Worm (Caenorhabditis elegans) whole organism, L4/young adult: ENCODE results near the gene C08B6.18.

ENCODE experiments used
- W03F9.2 ChIP-seq: fragments of 150-350 bp; optimal IDR thresholded peaks from 2 replicates; lab custom pipeline; 2014; ENCODE audit warnings: missing biosample characterization, missing genetic modification characterization
- dao-5 ChIP-seq: sonication (generic microtip); optimal IDR thresholded peaks from 2 replicates; lab custom pipeline; 2016; ENCODE audit warnings: missing genotype, missing genetic modification characterization, moderate library complexity, missing compliant biosample characterization
- him-1 ChIP-seq: sonication (generic microtip); optimal IDR thresholded peaks from 2 replicates; lab custom pipeline; 2016; ENCODE audit warnings: missing genotype, missing genetic modification reagents, missing genetic modification characterization, missing compliant biosample characterization

C08B6.18 gene

DNA sequence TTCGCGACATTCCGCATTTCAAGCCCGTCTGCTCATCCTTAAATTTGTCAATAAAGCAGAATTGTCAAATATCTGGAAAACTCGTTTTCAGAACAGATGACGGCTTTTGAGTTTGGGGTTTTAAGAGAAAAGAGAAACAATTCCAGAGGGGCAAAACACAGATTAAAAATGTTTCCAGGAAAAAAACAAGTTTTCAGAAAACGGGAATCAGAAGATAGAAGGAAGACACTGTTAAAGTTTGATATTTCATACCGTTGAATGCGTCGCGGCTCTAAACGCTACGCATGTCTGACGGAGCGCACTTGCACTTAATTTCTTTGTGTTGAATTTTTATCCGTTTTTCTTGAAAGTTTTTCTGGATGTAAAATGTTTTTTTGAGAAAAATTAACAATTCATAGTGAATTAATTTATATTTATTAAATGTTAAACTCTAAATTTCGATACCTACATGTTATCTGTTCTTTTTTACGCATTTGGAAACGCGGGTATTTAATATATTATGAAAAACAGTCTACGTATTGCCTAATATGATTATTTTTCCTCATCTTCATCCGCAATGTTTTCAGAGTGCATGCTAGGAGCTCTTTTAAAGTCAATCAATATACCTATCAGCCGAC is at the start of gene C08B6.18, which contains the start of the genes wdr-20 and C08B6.8:
C08B6.18 (minus strand) TSS at position 51 of the 617 bp plus-strand sequence.
wdr-20 (minus strand) TSS at position 82 of the 617 bp plus-strand sequence.
C08B6.8 (plus strand) TSS at position 567 of the 617 bp plus-strand sequence.
- no peak for TF ChIP-seq W03F9.2 (tag; lab: Kevin White, UChicago)
- TF ChIP-seq him-1: no peak

DNA sequence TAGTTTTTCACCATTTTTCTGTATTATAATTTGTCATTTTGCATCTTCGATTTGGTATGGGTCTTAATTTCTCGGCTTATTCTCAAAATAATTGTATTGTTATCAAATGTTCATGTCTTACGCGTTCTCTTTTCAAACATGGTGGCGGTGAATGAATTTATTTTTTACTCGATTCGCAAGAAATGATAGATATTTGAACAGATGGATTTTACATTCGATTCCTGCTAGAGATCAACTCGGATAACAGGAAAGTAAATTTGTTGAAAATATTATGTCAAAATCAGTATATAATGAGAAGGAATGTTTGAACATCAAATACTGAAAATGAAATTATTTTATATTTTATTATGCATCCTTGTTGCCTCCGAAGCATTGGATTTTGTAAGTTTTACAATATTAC is 49.1 kb upstream of the C08B6.18 start, which contains the start of gene ZK856.4:
ZK856.4 (plus strand) TSS at position 301 of the 400 bp plus-strand sequence.
- TF ChIP-seq him-1: no peak
- no peak for TF ChIP-seq W03F9.2 (tag; lab: Kevin White, UChicago)
- no peak for TF ChIP-seq dao-5 (tag; lab: Kevin White, UChicago)

DNA sequence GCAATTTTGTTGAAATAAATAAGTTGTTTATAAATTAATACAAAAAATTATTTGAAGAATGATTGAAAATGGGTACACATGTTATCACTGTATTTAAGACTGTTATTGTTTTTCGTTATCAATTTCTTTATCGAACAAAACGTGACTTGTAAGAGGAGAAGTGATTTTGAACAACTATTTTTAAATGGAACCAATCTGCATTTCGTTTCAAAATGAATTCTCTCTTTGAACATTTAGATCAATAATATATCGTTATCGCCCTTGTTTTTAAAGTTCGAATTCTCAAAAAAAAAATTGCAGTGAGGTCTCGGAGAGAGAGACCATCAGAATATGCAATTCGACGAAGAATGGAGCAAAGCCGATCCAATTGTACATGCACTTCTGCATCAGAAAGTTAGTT is 45.3 kb upstream of the C08B6.18 start, which contains the start of gene cul-5:
cul-5 (plus strand) TSS at position 301 of the 400 bp plus-strand sequence.
- no peak for TF ChIP-seq dao-5 (tag; lab: Kevin White, UChicago)
- no peak for TF ChIP-seq W03F9.2 (tag; lab: Kevin White, UChicago)
- no peak for TF ChIP-seq him-1

DNA sequence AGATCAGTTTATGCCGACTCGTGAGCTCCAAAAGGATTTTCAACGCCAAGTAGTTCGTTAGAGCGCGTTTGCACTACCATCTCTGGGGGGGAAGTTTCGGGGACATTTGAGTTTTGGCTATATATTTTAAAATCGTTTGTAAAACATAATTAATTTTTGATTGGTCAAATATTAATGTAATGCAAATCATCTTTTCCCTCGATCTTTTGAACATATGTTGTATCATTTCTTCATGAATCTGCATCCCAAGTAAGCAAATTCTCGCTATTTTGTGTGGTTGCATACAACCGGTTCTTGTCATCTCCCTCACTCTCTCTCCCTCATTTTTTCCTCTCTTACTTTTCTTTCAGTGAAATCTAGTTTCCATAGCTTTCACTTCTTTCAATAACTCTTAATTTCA is 44.2 kb upstream of the C08B6.18 start:
- TF ChIP-seq W03F9.2 (tag; lab: Kevin White, UChicago) (peak; percentile 55), him-1 (peak; percentile 40), dao-5 (tag; lab: Kevin White, UChicago) (no peak)

DNA sequence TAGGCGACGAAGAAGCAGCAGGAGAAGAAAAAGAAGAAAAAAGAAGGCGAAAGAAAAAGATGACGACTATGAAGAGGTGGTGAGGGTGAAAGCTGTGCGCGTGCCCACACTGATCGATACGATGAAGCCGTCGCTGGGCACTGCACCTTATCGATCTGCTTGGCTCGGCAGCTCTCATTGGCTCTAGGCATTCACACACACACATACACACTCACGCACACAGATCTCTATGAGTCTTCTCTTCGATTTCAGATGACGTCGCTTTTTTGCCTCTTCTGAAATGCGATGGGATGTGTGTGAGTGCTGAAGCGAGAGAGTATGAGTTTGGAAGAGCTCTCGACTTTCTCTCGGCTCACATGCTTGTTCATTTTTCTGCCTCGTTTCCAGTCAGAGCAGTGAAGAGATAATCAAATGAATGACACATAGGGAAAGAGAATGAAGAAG is 40.7 kb upstream of the C08B6.18 start:
- TF ChIP-seq him-1 (peak; percentile 95), W03F9.2 (tag; lab: Kevin White, UChicago) (no peak), dao-5 (tag; lab: Kevin White, UChicago) (no peak)

DNA sequence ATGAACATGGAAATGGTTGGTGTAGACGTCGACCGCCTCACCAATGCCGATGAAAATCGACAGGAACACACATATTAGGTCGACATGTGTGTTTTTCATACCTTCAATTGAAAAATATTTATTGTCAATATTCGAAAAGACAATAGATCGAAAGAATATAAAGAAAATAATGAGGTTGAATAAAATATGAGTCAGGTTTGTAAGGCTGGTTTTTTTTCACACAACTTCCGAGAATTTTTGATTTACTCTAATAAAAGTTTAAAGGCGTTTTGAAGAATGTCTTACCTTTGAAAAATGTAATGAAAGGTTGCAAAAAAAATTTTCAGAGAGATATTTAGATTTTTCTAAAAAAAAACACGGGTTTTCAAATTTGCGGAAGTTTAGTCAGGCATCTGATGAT is 39.7 kb upstream of the C08B6.18 start, which contains the start of gene egl-3:
egl-3 (minus strand) TSS at position 101 of the 400 bp plus-strand sequence.
- TF ChIP-seq him-1: no peak
- no peak for TF ChIP-seq W03F9.2 (tag; lab: Kevin White, UChicago)
- no peak for TF ChIP-seq dao-5 (tag; lab: Kevin White, UChicago)

DNA sequence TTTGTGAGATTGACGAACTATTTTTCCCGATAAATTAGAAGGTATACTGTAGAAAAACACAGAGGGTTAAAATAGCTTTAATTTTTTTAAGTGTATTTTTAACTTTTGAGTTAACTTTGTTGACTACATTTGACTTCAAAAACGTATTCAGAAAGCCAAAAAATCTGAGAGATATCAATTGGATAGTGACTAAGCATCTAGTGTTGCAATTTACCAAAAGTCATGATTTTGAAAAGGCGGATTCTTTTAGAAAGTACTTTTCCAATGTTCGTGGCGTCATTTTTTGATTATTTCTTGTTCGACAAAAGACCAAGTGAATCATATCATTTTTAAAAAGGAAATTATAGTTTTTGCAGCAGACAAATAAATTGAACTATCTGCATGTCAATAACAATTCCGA is 34.9 kb upstream of the C08B6.18 start:
- TF ChIP-seq dao-5 (tag; lab: Kevin White, UChicago) (no peak), him-1 (peak; percentile 93)

DNA sequence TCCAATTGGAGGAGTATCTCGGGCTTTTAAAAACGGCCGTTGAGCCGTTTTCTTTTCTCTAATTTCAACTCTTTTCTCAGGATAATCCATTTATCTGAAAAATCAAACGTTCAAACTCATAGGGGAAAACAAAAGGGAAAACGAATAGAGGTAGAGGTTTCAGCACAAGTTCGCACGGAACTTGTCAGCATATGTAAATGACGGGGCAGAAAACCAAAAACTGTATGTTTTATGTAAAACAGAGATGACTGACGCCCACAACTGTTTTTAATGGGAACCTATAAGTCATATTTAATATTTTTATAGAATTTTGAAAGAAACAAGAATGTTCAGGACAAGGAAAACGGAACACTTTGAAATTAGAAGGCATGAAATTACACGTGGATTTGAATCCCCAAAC is 32.4 kb upstream of the C08B6.18 start, which contains the start of gene C51E3.6:
C51E3.6 (minus strand) TSS at position 101 of the 400 bp plus-strand sequence.
- TF ChIP-seq W03F9.2 (tag; lab: Kevin White, UChicago) (no peak), him-1 (no peak), dao-5 (tag; lab: Kevin White, UChicago) (no peak)

DNA sequence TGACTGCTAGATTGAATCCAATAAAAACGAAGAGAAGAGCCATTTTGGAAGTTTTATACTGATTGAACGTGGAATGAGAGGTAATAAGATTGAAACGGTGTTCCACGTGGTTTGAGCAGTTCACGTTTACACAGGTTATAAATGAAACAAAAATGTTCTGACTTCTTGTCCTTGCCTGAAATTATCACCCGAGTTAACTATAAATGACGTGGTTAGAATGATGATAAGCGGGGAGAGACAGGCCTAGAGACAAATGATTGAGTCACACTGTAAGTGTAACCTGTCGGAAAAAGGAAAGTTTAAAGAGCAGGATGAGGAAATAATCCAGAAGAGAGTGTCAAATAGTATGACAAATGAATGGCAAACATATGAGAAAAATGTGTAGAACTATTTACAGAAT is 27.0 kb upstream of the C08B6.18 start, which contains the start of gene C51E3.10:
C51E3.10 (minus strand) TSS at position 181 of the 400 bp plus-strand sequence.
- TF ChIP-seq dao-5 (tag; lab: Kevin White, UChicago) (no peak), W03F9.2 (tag; lab: Kevin White, UChicago) (no peak), him-1 (no peak)

DNA sequence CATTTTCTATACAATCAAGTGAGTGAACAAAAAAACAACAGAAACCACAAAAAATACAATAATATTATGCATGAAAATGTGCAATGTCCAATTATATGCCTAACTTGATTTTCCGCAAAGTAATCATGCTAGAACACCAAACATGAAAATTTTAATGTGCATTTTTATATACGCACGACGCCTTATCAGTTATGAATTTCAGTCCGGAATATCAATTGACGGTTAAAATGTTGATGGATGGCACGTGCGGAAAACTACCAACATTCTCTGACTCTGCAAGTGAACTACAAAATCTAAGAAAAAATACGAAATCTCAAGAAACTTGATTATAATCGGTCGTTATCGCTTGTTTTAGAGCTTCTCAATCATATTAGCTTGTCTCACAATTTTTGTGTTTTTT is 26.0 kb upstream of the C08B6.18 start:
- TF ChIP-seq dao-5 (tag; lab: Kevin White, UChicago): no peak
- no peak for TF ChIP-seq W03F9.2 (tag; lab: Kevin White, UChicago)
- TF ChIP-seq him-1: no peak

DNA sequence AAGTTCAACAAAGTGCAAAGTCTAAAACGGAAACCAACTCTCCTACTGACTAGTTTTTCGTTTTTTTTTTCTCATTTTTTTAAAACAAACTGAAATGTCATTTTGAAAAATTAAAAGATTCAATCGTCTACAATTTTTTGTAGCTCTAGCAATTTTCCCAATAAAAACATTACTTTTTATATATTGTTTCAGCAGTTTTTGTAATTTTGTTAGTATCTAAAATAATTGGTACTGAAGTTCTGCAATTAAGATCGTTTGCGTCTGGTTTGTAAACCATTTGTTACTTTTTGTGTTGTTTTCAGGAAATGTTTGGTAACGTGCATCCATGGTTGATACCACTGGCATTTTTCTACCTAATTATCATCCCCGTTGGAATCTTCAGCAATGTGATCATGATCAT is 24.6 kb upstream of the C08B6.18 start, which contains the start of gene srsx-30:
srsx-30 (plus strand) TSS at position 301 of the 400 bp plus-strand sequence.
- no peak for TF ChIP-seq W03F9.2 (tag; lab: Kevin White, UChicago)
- TF ChIP-seq him-1: no peak
- no peak for TF ChIP-seq dao-5 (tag; lab: Kevin White, UChicago)

DNA sequence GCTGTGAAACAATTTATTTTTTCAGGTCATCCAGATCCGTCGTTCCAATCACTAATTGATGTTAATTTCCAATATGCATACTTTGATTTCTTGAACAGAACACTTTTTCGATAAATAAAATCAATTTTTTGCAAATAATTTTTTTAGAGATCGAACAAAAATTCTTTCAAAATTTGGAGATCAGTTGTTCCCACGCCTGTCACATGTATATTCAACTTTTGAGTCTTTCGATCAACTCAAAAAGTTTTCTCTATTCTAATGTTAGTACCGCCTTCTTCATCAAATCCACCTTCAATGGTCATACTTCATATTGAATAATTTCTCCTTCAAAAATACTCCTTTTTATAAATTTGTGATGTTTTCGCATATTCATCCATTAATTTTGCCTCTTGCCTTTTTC is 20.8 kb upstream of the C08B6.18 start, which contains the start of gene srsx-29:
srsx-29 (plus strand) TSS at position 301 of the 400 bp plus-strand sequence.
- TF ChIP-seq him-1: no peak
- TF ChIP-seq dao-5 (tag; lab: Kevin White, UChicago): no peak
- TF ChIP-seq W03F9.2 (tag; lab: Kevin White, UChicago): no peak

DNA sequence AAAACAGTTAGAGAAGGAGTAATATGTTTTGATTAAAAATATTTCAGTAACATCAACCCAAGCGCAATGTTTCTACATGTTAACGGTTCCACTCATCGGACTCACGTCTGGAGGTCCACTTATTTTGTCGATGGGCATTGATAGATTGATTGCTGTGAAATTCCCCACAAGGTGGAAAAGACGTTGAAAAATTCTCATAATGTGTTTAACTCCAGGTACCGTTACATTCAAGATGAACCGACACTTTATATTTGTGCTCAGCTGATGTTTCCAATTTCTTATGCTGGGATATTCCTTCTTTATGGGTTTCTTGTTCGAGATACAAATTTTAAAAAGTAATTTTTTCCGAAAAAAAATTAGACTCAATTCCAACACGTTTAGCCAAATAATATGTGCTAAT is 19.1 kb upstream of the C08B6.18 start:
- TF ChIP-seq W03F9.2 (tag; lab: Kevin White, UChicago): no peak
- no peak for TF ChIP-seq him-1
- no peak for TF ChIP-seq dao-5 (tag; lab: Kevin White, UChicago)

DNA sequence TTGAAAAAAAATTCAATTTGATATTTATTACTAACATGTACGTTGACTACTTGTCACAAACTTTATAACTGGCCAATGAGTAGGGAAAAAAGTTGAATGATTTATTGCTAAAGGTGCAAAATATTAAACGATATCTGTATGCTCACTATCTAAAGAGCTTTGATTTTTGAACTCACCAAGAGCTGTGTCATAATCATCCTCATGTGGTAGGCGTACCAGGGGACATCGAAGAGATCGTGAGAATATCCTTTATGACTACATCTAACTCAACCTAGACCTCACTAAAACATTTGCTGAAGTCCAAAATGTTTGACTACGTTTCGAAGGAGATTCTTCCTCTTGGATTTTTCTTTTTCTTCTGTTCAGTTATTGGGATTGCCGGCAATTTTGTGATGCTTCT is 18.4 kb upstream of the C08B6.18 start, which contains the start of gene srsx-28:
srsx-28 (plus strand) TSS at position 301 of the 400 bp plus-strand sequence.
- no peak for TF ChIP-seq him-1
- no peak for TF ChIP-seq dao-5 (tag; lab: Kevin White, UChicago)
- TF ChIP-seq W03F9.2 (tag; lab: Kevin White, UChicago): no peak
